Fruit fly (Drosophila melanogaster) whole organism, prepupa: ENCODE measurements around the gene Ace.
A peak's percentile ranks its signal among the peaks of the same experiment; 100 is the strongest.

Experiments used
- Blimp-1 ChIP-seq: fragments of 200-800 bp; sonication (Bioruptor generic); optimal IDR thresholded peaks from 3 replicates; lab custom pipeline; 2017; ENCODE audit warnings: missing biosample characterization, missing genetic modification characterization, mild to moderate bottlenecking, moderate library complexity, missing genetic modification reagents
- CG10631 ChIP-seq: fragments of 200-800 bp; sonication (Bioruptor generic); optimal IDR thresholded peaks from 2 replicates; lab custom pipeline; 2016; ENCODE audit warnings: missing biosample characterization, missing genetic modification characterization
- CG10669 ChIP-seq: fragments of 200-800 bp; sonication (Bioruptor generic); optimal IDR thresholded peaks from 3 replicates; lab custom pipeline; 2018; ENCODE audit warnings: missing biosample characterization, mild to moderate bottlenecking, missing genetic modification characterization, moderate library complexity
- CG11294 ChIP-seq: fragments of 200-800 bp; sonication (Bioruptor generic); IDR thresholded peaks from 2 replicates; pipeline ENCODE4 v1.3.6; 2022; ENCODE audit warnings: missing biosample characterization, missing genetic modification characterization
- CG11762 ChIP-seq: fragments of 200-800 bp; sonication (Bioruptor generic); optimal IDR thresholded peaks from 3 replicates; lab custom pipeline; 2016; ENCODE audit warnings: missing biosample characterization, missing genetic modification characterization; ENCODE audit not compliant: insufficient read depth
- CG11902 ChIP-seq: fragments of 200-800 bp; sonication (Bioruptor generic); optimal IDR thresholded peaks from 3 replicates; lab custom pipeline; 2016; ENCODE audit warnings: missing biosample characterization, missing genetic modification characterization
- CG15336 ChIP-seq: fragments of 200-800 bp; sonication (Bioruptor generic); IDR thresholded peaks from 2 replicates; pipeline ENCODE4 v1.3.6; 2022; ENCODE audit warnings: missing biosample characterization, missing genetic modification characterization
- CG16779 ChIP-seq: fragments of 200-800 bp; sonication (Bioruptor generic); optimal IDR thresholded peaks from 3 replicates; lab custom pipeline; 2017; ENCODE audit warnings: missing biosample characterization, mild to moderate bottlenecking, missing genetic modification characterization
- CG3032 ChIP-seq: fragments of 200-800 bp; optimal IDR thresholded peaks from 2 replicates; lab custom pipeline; 2019; ENCODE audit warnings: missing biosample characterization, mild to moderate bottlenecking, missing genetic modification characterization, moderate library complexity
- CG31627 ChIP-seq: fragments of 200-800 bp; sonication (Bioruptor generic); optimal IDR thresholded peaks from 3 replicates; lab custom pipeline; 2016; ENCODE audit warnings: missing biosample characterization, missing genetic modification characterization
- CG32006 ChIP-seq: fragments of 200-800 bp; sonication (Bioruptor generic); optimal IDR thresholded peaks from 3 replicates; lab custom pipeline; 2017; ENCODE audit warnings: missing biosample characterization, mild to moderate bottlenecking, missing genetic modification characterization
- CG34406 ChIP-seq: fragments of 200-800 bp; sonication (Bioruptor generic); optimal IDR thresholded peaks from 3 replicates; lab custom pipeline; 2016; ENCODE audit warnings: missing biosample characterization, missing genetic modification characterization
- CG4318 ChIP-seq: fragments of 200-800 bp; sonication (Bioruptor generic); optimal IDR thresholded peaks from 3 replicates; lab custom pipeline; 2017; ENCODE audit warnings: missing biosample characterization, mild to moderate bottlenecking, missing genetic modification characterization
- CG6276 ChIP-seq: fragments of 200-800 bp; sonication (Bioruptor generic); optimal IDR thresholded peaks from 2 replicates; lab custom pipeline; 2017; ENCODE audit warnings: missing biosample characterization, mild to moderate bottlenecking, missing genetic modification characterization
- CG6792 ChIP-seq: fragments of 200-800 bp; sonication (Bioruptor generic); optimal IDR thresholded peaks from 3 replicates; lab custom pipeline; 2016; ENCODE audit warnings: missing biosample characterization, missing genetic modification characterization
- CG7368 ChIP-seq: fragments of 200-800 bp; sonication (Bioruptor generic); optimal IDR thresholded peaks from 3 replicates; lab custom pipeline; 2016; ENCODE audit warnings: missing biosample characterization, missing genetic modification characterization
- CG8632 ChIP-seq: fragments of 200-800 bp; sonication (Bioruptor generic); optimal IDR thresholded peaks from 3 replicates; lab custom pipeline; 2016; ENCODE audit warnings: missing biosample characterization, missing genetic modification characterization
- CG9139 ChIP-seq: fragments of 200-800 bp; sonication (Bioruptor generic); optimal IDR thresholded peaks from 3 replicates; lab custom pipeline; 2017; ENCODE audit warnings: missing biosample characterization, mild to moderate bottlenecking, missing genetic modification characterization
- Eip78C ChIP-seq: fragments of 200-800 bp; sonication (Bioruptor generic); peaks from one replicate; lab custom pipeline; 2016; ENCODE audit warnings: missing biosample characterization, missing genetic modification characterization
- Eip93F ChIP-seq: fragments of 200-800 bp; sonication (Bioruptor generic); optimal IDR thresholded peaks from 2 replicates; lab custom pipeline; 2016; ENCODE audit warnings: missing biosample characterization, mild to moderate bottlenecking, missing genetic modification characterization
- Ets96B ChIP-seq: fragments of 200-800 bp; optimal IDR thresholded peaks from 2 replicates; lab custom pipeline; 2019; ENCODE audit warnings: missing biosample characterization, mild to moderate bottlenecking, missing genetic modification characterization, moderate library complexity
- Gug ChIP-seq: fragments of 200-800 bp; sonication (Bioruptor generic); IDR thresholded peaks from 2 replicates; pipeline ENCODE4 v1.3.6; 2022; ENCODE audit warnings: missing biosample characterization, missing genetic modification characterization
- Hr39 ChIP-seq: fragments of 200-800 bp; sonication (Bioruptor generic); optimal IDR thresholded peaks from 2 replicates; lab custom pipeline; 2016; ENCODE audit warnings: missing biosample characterization, missing genetic modification characterization
- Lpt ChIP-seq: fragments of 200-800 bp; sonication (Bioruptor generic); optimal IDR thresholded peaks from 3 replicates; lab custom pipeline; 2016; ENCODE audit warnings: missing biosample characterization, missing genetic modification characterization
- OdsH ChIP-seq: fragments of 200-800 bp; sonication (Bioruptor generic); optimal IDR thresholded peaks from 3 replicates; lab custom pipeline; 2016; ENCODE audit warnings: missing biosample characterization, missing genetic modification characterization
- Smox ChIP-seq: fragments of 200-800 bp; sonication (Bioruptor generic); optimal IDR thresholded peaks from 3 replicates; lab custom pipeline; 2016; ENCODE audit warnings: missing biosample characterization, missing genetic modification characterization
- Sox102F ChIP-seq: fragments of 200-800 bp; sonication (Bioruptor generic); optimal IDR thresholded peaks from 2 replicates; lab custom pipeline; 2016; ENCODE audit warnings: missing biosample characterization, mild to moderate bottlenecking, missing genetic modification characterization
- acj6 ChIP-seq: fragments of 200-800 bp; sonication (Bioruptor generic); optimal IDR thresholded peaks from 3 replicates; lab custom pipeline; 2016; ENCODE audit warnings: missing biosample characterization, missing genetic modification characterization
- cyc ChIP-seq: fragments of 200-800 bp; sonication (Bioruptor generic); optimal IDR thresholded peaks from 3 replicates; lab custom pipeline; 2016; ENCODE audit warnings: missing biosample characterization, missing genetic modification characterization
- dac ChIP-seq: fragments of 200-800 bp; sonication (Bioruptor generic); optimal IDR thresholded peaks from 2 replicates; lab custom pipeline; 2017; ENCODE audit warnings: missing biosample characterization, mild to moderate bottlenecking, missing genetic modification characterization
- dsx ChIP-seq: fragments of 200-800 bp; optimal IDR thresholded peaks from 3 replicates; lab custom pipeline; 2019; ENCODE audit warnings: missing biosample characterization, mild to moderate bottlenecking, missing genetic modification characterization, moderate library complexity; ENCODE audit not compliant: poor library complexity, severe bottlenecking
- esn ChIP-seq: fragments of 200-800 bp; sonication (Bioruptor generic); optimal IDR thresholded peaks from 2 replicates; lab custom pipeline; 2016; ENCODE audit warnings: missing biosample characterization, mild to moderate bottlenecking, missing genetic modification characterization, moderate library complexity
- fd85E ChIP-seq: fragments of 200-800 bp; sonication (Bioruptor generic); optimal IDR thresholded peaks from 3 replicates; lab custom pipeline; 2016; ENCODE audit warnings: missing biosample characterization, missing genetic modification characterization
- fkh ChIP-seq: fragments of 200-800 bp; sonication (Bioruptor generic); optimal IDR thresholded peaks from 3 replicates; lab custom pipeline; 2017; ENCODE audit warnings: missing biosample characterization, mild to moderate bottlenecking, missing genetic modification characterization, moderate library complexity
- salr ChIP-seq, 2 experiments: fragments of 200-800 bp; sonication (Bioruptor generic); optimal IDR thresholded peaks; 3 replicates each; lab custom pipeline; 2016 to 2018; ENCODE audit warnings: missing biosample characterization in 2 of 2, missing genetic modification characterization in 2 of 2, mild to moderate bottlenecking in 1 of 2
- spab ChIP-seq: fragments of 200-800 bp; sonication (Bioruptor generic); optimal IDR thresholded peaks from 2 replicates; lab custom pipeline; 2017; ENCODE audit warnings: missing biosample characterization, mild to moderate bottlenecking, missing genetic modification characterization, missing genetic modification reagents
- ss ChIP-seq, 2 experiments: fragments of 200-800 bp; sonication (Bioruptor generic); optimal IDR thresholded peaks; 2 replicates in 1 of 2; 3 replicates in 1 of 2; lab custom pipeline; 2017 to 2018; ENCODE audit warnings: mild to moderate bottlenecking in 2 of 2, missing biosample characterization in 2 of 2, missing genetic modification characterization in 2 of 2, moderate library complexity in 1 of 2
- svp ChIP-seq: fragments of 200-800 bp; sonication (Bioruptor generic); peaks from one replicate; lab custom pipeline; 2016; ENCODE audit warnings: missing biosample characterization, missing genetic modification characterization
- topi ChIP-seq: fragments of 200-800 bp; sonication (Bioruptor generic); optimal IDR thresholded peaks from 3 replicates; lab custom pipeline; 2016; ENCODE audit warnings: missing biosample characterization, missing genetic modification characterization

The Ace gene

dm6 chr3R:13215100-13215499, 44.2 kb downstream of the Ace start (continued):
- TF ChIP-seq CG9139 (GFP tag; lab: Kevin White, UChicago) (peak; percentile 36), Smox (GFP tag; lab: Kevin White, UChicago) (peak; percentile 24), CG11762 (GFP tag; lab: Kevin White, UChicago) (no peak), CG32006 (GFP tag; lab: Kevin White, UChicago) (peak; percentile 6), cyc (peak; percentile 25), Hr39 (GFP tag; lab: Kevin White, UChicago) (no peak), dsx (peak; percentile 49), CG11294 (GFP tag; lab: Robert Waterston, UW) (no peak), Lpt (GFP tag; lab: Kevin White, UChicago) (no peak), ss (GFP tag; optimal IDR thresholded peaks at IDR 0.05; lab: Kevin White, UChicago) (peak; percentile 25 to 77), CG15336 (no peak), CG6792 (peak; percentile 57), spab (peak; percentile 51), Gug (GFP tag; lab: Robert Waterston, UW) (no peak), Blimp-1 (GFP tag; lab: Kevin White, UChicago) (no peak), fkh (GFP tag; lab: Kevin White, UChicago) (no peak), CG3032 (tag; lab: Kevin White, UChicago) (peak; percentile 65), fd85E (GFP tag; lab: Kevin White, UChicago) (no peak)
- TF ChIP-seq, all 60 proteins: peak for 34

dm6 chr3R:13214347-13214746, 45.0 kb downstream of the Ace start, which contains the start of gene CG8483:
CG8483 (minus strand) TSS chr3R:13214465.
- TF ChIP-seq fkh (GFP tag; lab: Kevin White, UChicago) (peak; percentile 4), topi (GFP tag; lab: Kevin White, UChicago) (no peak)
- TF ChIP-seq, all 60 proteins: peak for 1

dm6 chr3R:13208451-13208850, 50.9 kb downstream of the Ace start:
- TF ChIP-seq acj6 (GFP tag; lab: Kevin White, UChicago) (no peak), Hr39 (GFP tag; lab: Kevin White, UChicago) (no peak)
- TF ChIP-seq, all 60 proteins: peak for 0

dm6 chr3R:13200402-13200801, 58.9 kb downstream of the Ace start:
- TF ChIP-seq Gug (GFP tag; lab: Robert Waterston, UW), result no peak
- no peak for TF ChIP-seq Hr39 (GFP tag; lab: Kevin White, UChicago)
- TF ChIP-seq CG10631 (GFP tag; lab: Kevin White, UChicago), result no peak
- no peak for TF ChIP-seq topi (GFP tag; lab: Kevin White, UChicago)

- TF ChIP-seq CG10669 (GFP tag; lab: Kevin White, UChicago) (no peak), CG31627 (GFP tag; lab: Kevin White, UChicago) (no peak), CG11762 (GFP tag; lab: Kevin White, UChicago) (no peak), Eip93F (no peak), CG15336 (no peak), CG8632 (GFP tag; lab: Kevin White, UChicago) (no peak), CG4318 (no peak), CG6792 (no peak)
Observed at dm6 chr3R:13191299-13191698, 68.0 kb downstream of the Ace start, which contains the start of gene CG8141. CG8141 (plus strand) TSS chr3R:13191599.

dm6 chr3R:13188219-13188618, 71.1 kb downstream of the Ace start, which contains the start of gene CG14380:
CG14380 (plus strand) TSS chr3R:13188519.
- TF ChIP-seq CG3032 (tag; lab: Kevin White, UChicago) (no peak), CG6276 (GFP tag; lab: Kevin White, UChicago) (no peak), dac (GFP tag; lab: Kevin White, UChicago) (no peak), svp (GFP tag; lab: Kevin White, UChicago) (no peak), Ets96B (tag; lab: Kevin White, UChicago) (no peak), ss (GFP tag; optimal IDR thresholded peaks at IDR 0.05; lab: Kevin White, UChicago) (no peak), salr (GFP tag; optimal IDR thresholded peaks at IDR 0.05; lab: Kevin White, UChicago) (no peak), CG7368 (GFP tag; lab: Kevin White, UChicago) (no peak), CG9139 (GFP tag; lab: Kevin White, UChicago) (no peak), Eip78C (GFP tag; lab: Kevin White, UChicago) (no peak), CG16779 (tag; lab: Kevin White, UChicago) (no peak), Blimp-1 (GFP tag; lab: Kevin White, UChicago) (no peak), CG11902 (GFP tag; lab: Kevin White, UChicago) (no peak), OdsH (GFP tag; lab: Kevin White, UChicago) (no peak), esn (no peak), fd85E (GFP tag; lab: Kevin White, UChicago) (no peak), topi (GFP tag; lab: Kevin White, UChicago) (no peak), Sox102F (no peak), CG4318 (no peak), CG34406 (GFP tag; lab: Kevin White, UChicago) (no peak)
